Worm (Caenorhabditis elegans) whole organism, L4/young adult: ENCODE measurements around the gene col-84.

Experiments
- W03F9.2 ChIP-seq: fragments of 150-350 bp; optimal IDR thresholded peaks from 2 replicates; lab custom pipeline; 2014; ENCODE audit warnings: missing biosample characterization, missing genetic modification characterization
- dao-5 ChIP-seq: sonication (generic microtip); optimal IDR thresholded peaks from 2 replicates; lab custom pipeline; 2016; ENCODE audit warnings: missing genotype, missing genetic modification characterization, moderate library complexity, missing compliant biosample characterization
- him-1 ChIP-seq: sonication (generic microtip); optimal IDR thresholded peaks from 2 replicates; lab custom pipeline; 2016; ENCODE audit warnings: missing genotype, missing genetic modification reagents, missing genetic modification characterization, missing compliant biosample characterization

DNA sequence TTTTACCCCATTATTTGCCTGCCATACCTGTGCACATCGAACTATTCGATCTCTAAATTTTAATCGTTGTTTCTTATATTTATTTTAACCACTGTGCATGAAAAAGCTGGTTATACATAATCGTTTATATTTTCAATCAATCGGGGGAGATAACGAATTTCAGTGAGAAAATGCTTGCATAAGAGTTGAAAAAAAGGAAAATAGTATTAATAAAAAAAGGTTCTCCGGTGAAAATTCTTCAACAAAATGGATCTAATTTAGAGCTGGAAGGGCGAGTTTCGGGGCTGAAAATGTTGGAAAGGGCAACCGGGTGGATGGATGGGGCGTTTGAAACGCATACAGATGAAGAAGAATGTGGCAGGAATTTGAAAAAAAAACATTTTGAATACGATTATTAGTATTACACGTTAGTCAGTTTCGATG lies 49.2 kb downstream of the col-84 start:
- TF ChIP-seq dao-5: peak; percentile 36
- no peak for TF ChIP-seq W03F9.2
- no peak for TF ChIP-seq him-1 (tag; lab: Kevin White, UChicago)
